Fruit fly (Drosophila melanogaster) S2 (cell line): ENCODE measurements around the gene Pfdn2.

ENCODE experiments used
- CG8478 ChIP-seq: fragments of >200 bp; optimal IDR thresholded peaks from 2 replicates; lab custom pipeline; 2018
- CTCF ChIP-seq, 2 experiments: fragments of >200 bp; optimal IDR thresholded peaks; 2 replicates each; lab custom pipeline; 2018

Gene Pfdn2

dm6 chr3L:11071057-11071456 is 3.1 kb downstream of the Pfdn2 start:
- TF ChIP-seq CTCF (optimal IDR thresholded peaks at IDR 0.05; lab: Kevin White, UChicago) (no peak), CG8478 (lab: Kevin White, UChicago) (no peak)

dm6 chr3L:11070372-11070854 is 3.8 kb downstream of the Pfdn2 start, which contains the start of gene Mocs1:
Mocs1 (plus strand) TSS chr3L:11070526.
- TF ChIP-seq CTCF (optimal IDR thresholded peaks at IDR 0.05; lab: Kevin White, UChicago) = no peak
- TF ChIP-seq CG8478 (lab: Kevin White, UChicago) = no peak

- TF ChIP-seq CTCF (optimal IDR thresholded peaks at IDR 0.05; lab: Kevin White, UChicago) (no peak), CG8478 (lab: Kevin White, UChicago) (no peak)
Observed at dm6 chr3L:11069764-11070163, 4.4 kb downstream of the Pfdn2 start, which contains the start of gene CG6310. CG6310 (minus strand) TSS chr3L:11069864.

dm6 chr3L:11065850-11066249 is 8.3 kb downstream of the Pfdn2 start:
- no peak for TF ChIP-seq CG8478 (lab: Kevin White, UChicago)
- TF ChIP-seq CTCF (optimal IDR thresholded peaks at IDR 0.05; lab: Kevin White, UChicago) = no peak

- TF ChIP-seq CG8478 (lab: Kevin White, UChicago) (no peak), CTCF (optimal IDR thresholded peaks at IDR 0.05; lab: Kevin White, UChicago) (no peak)
Observed at dm6 chr3L:11064689-11065088, 9.5 kb downstream of the Pfdn2 start, which contains the start of the genes CG32075, CG45101 and SuUR. CG32075 (minus strand) TSS chr3L:11064941. CG45101 (plus strand) TSS chr3L:11064991. SuUR (plus strand) TSS chr3L:11064991.

- TF ChIP-seq CTCF (optimal IDR thresholded peaks at IDR 0.05; lab: Kevin White, UChicago) (no peak), CG8478 (lab: Kevin White, UChicago) (no peak)
Observed at dm6 chr3L:11062441-11062840, 11.7 kb downstream of the Pfdn2 start, which contains the start of gene CG32069. CG32069 (minus strand) TSS chr3L:11062614.

dm6 chr3L:11061200-11061599 is 13.0 kb downstream of the Pfdn2 start, which contains the start of the genes CG6321 and Blos2:
CG6321 (minus strand) TSS chr3L:11061224.
Blos2 (plus strand) TSS chr3L:11061571.
- TF ChIP-seq CTCF (optimal IDR thresholded peaks at IDR 0.05; lab: Kevin White, UChicago) = no peak
- TF ChIP-seq CG8478 (lab: Kevin White, UChicago) = no peak

- TF ChIP-seq CG8478 (lab: Kevin White, UChicago) (no peak), CTCF (optimal IDR thresholded peaks at IDR 0.05; lab: Kevin White, UChicago) (no peak)
Observed at dm6 chr3L:11053843-11054242, 20.3 kb downstream of the Pfdn2 start, which contains the start of gene CG7888. CG7888 (plus strand) TSS chr3L:11054035.

- no peak for TF ChIP-seq CTCF (optimal IDR thresholded peaks at IDR 0.05; lab: Kevin White, UChicago)
- TF ChIP-seq CG8478 (lab: Kevin White, UChicago) = no peak
Observed at dm6 chr3L:11052760-11053259, 21.4 kb downstream of the Pfdn2 start.

dm6 chr3L:11051271-11051670 is 22.9 kb downstream of the Pfdn2 start, which contains the start of gene CG43693:
CG43693 (minus strand) TSS chr3L:11051371.
- no peak for TF ChIP-seq CG8478 (lab: Kevin White, UChicago)
- TF ChIP-seq CTCF (optimal IDR thresholded peaks at IDR 0.05; lab: Kevin White, UChicago) = no peak

- TF ChIP-seq CTCF (optimal IDR thresholded peaks at IDR 0.05; lab: Kevin White, UChicago) = no peak
- TF ChIP-seq CG8478 (lab: Kevin White, UChicago) = no peak
Observed at dm6 chr3L:11049414-11049813, 24.8 kb downstream of the Pfdn2 start.

dm6 chr3L:11047877-11048276 is 26.3 kb downstream of the Pfdn2 start:
- TF ChIP-seq CG8478 (lab: Kevin White, UChicago) (no peak), CTCF (optimal IDR thresholded peaks at IDR 0.05; lab: Kevin White, UChicago) (peak; percentile 98 to 99)

- no peak for TF ChIP-seq CG8478 (lab: Kevin White, UChicago)
- TF ChIP-seq CTCF (optimal IDR thresholded peaks at IDR 0.05; lab: Kevin White, UChicago) = no peak
Observed at dm6 chr3L:11046559-11046958, 27.6 kb downstream of the Pfdn2 start.

- TF ChIP-seq CTCF (optimal IDR thresholded peaks at IDR 0.05; lab: Kevin White, UChicago) (no peak), CG8478 (lab: Kevin White, UChicago) (no peak)
Observed at dm6 chr3L:11045009-11045408, 29.2 kb downstream of the Pfdn2 start.

dm6 chr3L:11043650-11044049 is 30.5 kb downstream of the Pfdn2 start:
- TF ChIP-seq CTCF (optimal IDR thresholded peaks at IDR 0.05; lab: Kevin White, UChicago) (no peak), CG8478 (lab: Kevin White, UChicago) (no peak)

- TF ChIP-seq CTCF (optimal IDR thresholded peaks at IDR 0.05; lab: Kevin White, UChicago) (peak; percentile 88 to 91), CG8478 (lab: Kevin White, UChicago) (no peak)
Observed at dm6 chr3L:11041193-11041592, 33.0 kb downstream of the Pfdn2 start.
